Fruit fly (Drosophila melanogaster) whole organism, embryonic: ENCODE data around the gene CG10333.
A peak's percentile ranks its signal among the peaks of the same experiment; 100 is the strongest.

Source experiments
- Atf3 ChIP-seq: fragments of 200-800 bp; sonication (Bioruptor generic); optimal IDR thresholded peaks from 3 replicates; lab custom pipeline; 2016; ENCODE audit warnings: missing biosample characterization, missing genetic modification characterization
- CG10979 ChIP-seq: fragments of 200-800 bp; sonication (Bioruptor generic); optimal IDR thresholded peaks from 2 replicates; lab custom pipeline; 2018; ENCODE audit warnings: missing biosample characterization, mild to moderate bottlenecking, missing genetic modification characterization, moderate library complexity
- CG12769 ChIP-seq: fragments of 200-800 bp; sonication (Bioruptor generic); optimal IDR thresholded peaks from 2 replicates; lab custom pipeline; 2019; ENCODE audit warnings: missing biosample characterization, mild to moderate bottlenecking, missing genetic modification characterization, moderate library complexity
- CG13424 ChIP-seq: fragments of 200-800 bp; sonication (Bioruptor generic); optimal IDR thresholded peaks from 2 replicates; lab custom pipeline; 2019; ENCODE audit warnings: missing biosample characterization, mild to moderate bottlenecking, missing genetic modification characterization, moderate library complexity
- CG17186 ChIP-seq: fragments of 200-800 bp; sonication (Bioruptor generic); optimal IDR thresholded peaks from 3 replicates; lab custom pipeline; 2017; ENCODE audit warnings: missing biosample characterization, missing genetic modification reagents, missing genetic modification characterization
- CG17385 ChIP-seq: fragments of 200-800 bp; sonication (Bioruptor generic); optimal IDR thresholded peaks from 3 replicates; lab custom pipeline; 2018; ENCODE audit warnings: missing biosample characterization, mild to moderate bottlenecking, missing genetic modification characterization
- CG18262 ChIP-seq: fragments of 200-800 bp; optimal IDR thresholded peaks from 3 replicates; lab custom pipeline; 2019; ENCODE audit warnings: missing biosample characterization, mild to moderate bottlenecking, missing genetic modification characterization, moderate library complexity
- CG30431 ChIP-seq: fragments of 200-800 bp; sonication (Bioruptor generic); optimal IDR thresholded peaks from 2 replicates; lab custom pipeline; 2017; ENCODE audit warnings: missing biosample characterization, missing genetic modification characterization
- CG32532 ChIP-seq: fragments of 200-800 bp; sonication (Bioruptor generic); IDR thresholded peaks from 2 replicates; pipeline ENCODE4 v1.3.6; 2022; ENCODE audit warnings: missing biosample characterization, missing genetic modification characterization
- CG33557 ChIP-seq: fragments of 200-800 bp; sonication (Bioruptor generic); optimal IDR thresholded peaks from 2 replicates; lab custom pipeline; 2019; ENCODE audit warnings: missing biosample characterization, mild to moderate bottlenecking, missing genetic modification characterization, moderate library complexity
- CG3726 ChIP-seq: fragments of 200-800 bp; sonication (Bioruptor generic); IDR thresholded peaks from 3 replicates; pipeline ENCODE4, ENCODE4 v1.3.6; 2022; ENCODE audit warnings: missing biosample characterization, missing genetic modification characterization
- CG4730 ChIP-seq: fragments of 200-800 bp; sonication (Bioruptor generic); IDR thresholded peaks from 2 replicates; pipeline ENCODE4 v1.3.6; 2022; ENCODE audit warnings: missing biosample characterization, missing genetic modification characterization
- CG6654 ChIP-seq: fragments of 200-800 bp; sonication (Bioruptor generic); optimal IDR thresholded peaks from 2 replicates; lab custom pipeline; 2017; ENCODE audit warnings: missing biosample characterization, mild to moderate bottlenecking, missing genetic modification characterization
- CG6683 ChIP-seq: fragments of 200-800 bp; sonication (Bioruptor generic); optimal IDR thresholded peaks from 2 replicates; lab custom pipeline; 2017; ENCODE audit warnings: missing biosample characterization, mild to moderate bottlenecking, missing genetic modification characterization, missing genetic modification reagents
- CG7271 ChIP-seq: fragments of 200-800 bp; sonication (Bioruptor generic); optimal IDR thresholded peaks from 2 replicates; lab custom pipeline; 2018; ENCODE audit warnings: missing biosample characterization, mild to moderate bottlenecking, missing genetic modification characterization, moderate library complexity
- CG8290 ChIP-seq, 3 experiments: fragments of 200-800 bp; sonication (Bioruptor generic); optimal IDR thresholded peaks; 2 replicates each; lab custom pipeline; 2016 to 2019; ENCODE audit warnings: missing biosample characterization in 3 of 3, missing genetic modification characterization in 3 of 3, mild to moderate bottlenecking in 2 of 3, moderate library complexity in 1 of 3
- CG9932 ChIP-seq: fragments of 200-800 bp; sonication (Bioruptor generic); IDR thresholded peaks from 2 replicates; pipeline ENCODE4 v1.3.6; 2022; ENCODE audit warnings: missing biosample characterization, missing genetic modification characterization
- Ets65A ChIP-seq: fragments of 200-800 bp; sonication (Bioruptor generic); peaks from one replicate; lab custom pipeline; 2016; ENCODE audit warnings: missing biosample characterization, missing genetic modification characterization
- GATAe ChIP-seq: fragments of 200-800 bp; sonication (Bioruptor generic); conservative IDR thresholded peaks from 2 replicates; pipeline ENCODE4 v1.3.6; 2022; ENCODE audit warnings: missing biosample characterization, missing genetic modification characterization
- HLHmδ ChIP-seq: fragments of 200-800 bp; sonication (Bioruptor generic); optimal IDR thresholded peaks from 2 replicates; lab custom pipeline; 2018; ENCODE audit warnings: missing biosample characterization, mild to moderate bottlenecking, missing genetic modification characterization, moderate library complexity
- Hey ChIP-seq: fragments of 200-800 bp; sonication (Bioruptor generic); optimal IDR thresholded peaks from 3 replicates; lab custom pipeline; 2018; ENCODE audit warnings: missing biosample characterization, mild to moderate bottlenecking, missing genetic modification characterization
- HmgZ ChIP-seq: fragments of 200-800 bp; sonication (Bioruptor generic); optimal IDR thresholded peaks from 2 replicates; lab custom pipeline; 2018; ENCODE audit warnings: missing biosample characterization, mild to moderate bottlenecking, missing genetic modification characterization
- Meics ChIP-seq: fragments of 200-800 bp; sonication (Bioruptor generic); optimal IDR thresholded peaks from 2 replicates; lab custom pipeline; 2017; ENCODE audit warnings: missing biosample characterization, mild to moderate bottlenecking, missing genetic modification characterization
- Ptx1 ChIP-seq: fragments of 200-800 bp; sonication (Bioruptor generic); IDR thresholded peaks from 2 replicates; pipeline ENCODE4 v1.3.6; 2022; ENCODE audit warnings: missing biosample characterization, missing genetic modification characterization
- Rfx ChIP-seq: fragments of 200-800 bp; sonication (Bioruptor generic); IDR thresholded peaks from 2 replicates; pipeline ENCODE4 v1.3.6; 2022; ENCODE audit warnings: missing biosample characterization, missing genetic modification characterization
- Trl ChIP-seq, 3 experiments: fragments of >200 bp in 2 of 3; fragments of 200-800 bp in 1 of 3; sonication (Bioruptor generic) in 1 of 3; optimal IDR thresholded peaks; 2 replicates in 1 of 3; 3 replicates in 2 of 3; lab custom pipeline; 2016 to 2017; ENCODE audit warnings: missing biosample characterization in 1 of 3, missing genetic modification characterization in 1 of 3
- croc ChIP-seq: fragments of 200-800 bp; sonication (Bioruptor generic); conservative IDR thresholded peaks from 3 replicates; pipeline ENCODE4 v1.3.6; 2022; ENCODE audit warnings: missing biosample characterization, missing genetic modification characterization
- cwo ChIP-seq: fragments of 200-800 bp; sonication (Bioruptor generic); optimal IDR thresholded peaks from 3 replicates; lab custom pipeline; 2017; ENCODE audit warnings: missing biosample characterization, missing genetic modification characterization, mild to moderate bottlenecking, moderate library complexity, missing genetic modification reagents
- eyg ChIP-seq: fragments of 200-800 bp; sonication (Bioruptor generic); optimal IDR thresholded peaks from 3 replicates; lab custom pipeline; 2016; ENCODE audit warnings: missing biosample characterization, missing genetic modification characterization
- grn ChIP-seq: fragments of 200-800 bp; sonication (Bioruptor generic); optimal IDR thresholded peaks from 3 replicates; lab custom pipeline; 2017; ENCODE audit warnings: missing biosample characterization, missing genetic modification characterization
- gro ChIP-seq: fragments of 200-800 bp; sonication (Bioruptor generic); optimal IDR thresholded peaks from 2 replicates; lab custom pipeline; 2016; ENCODE audit warnings: missing biosample characterization, missing genetic modification characterization
- gsb-n ChIP-seq: fragments of 200-800 bp; sonication (Bioruptor generic); optimal IDR thresholded peaks from 3 replicates; lab custom pipeline; 2018; ENCODE audit warnings: missing biosample characterization, mild to moderate bottlenecking, missing genetic modification characterization
- lab ChIP-seq: fragments of 200-800 bp; sonication (Bioruptor generic); optimal IDR thresholded peaks from 3 replicates; lab custom pipeline; 2017; ENCODE audit warnings: missing biosample characterization, missing genetic modification characterization, mild to moderate bottlenecking, moderate library complexity, missing genetic modification reagents
- mirr ChIP-seq: fragments of 200-800 bp; sonication (Bioruptor generic); optimal IDR thresholded peaks from 3 replicates; lab custom pipeline; 2018; ENCODE audit warnings: missing biosample characterization, mild to moderate bottlenecking, missing genetic modification characterization
- nerfin-2 ChIP-seq: fragments of 200-800 bp; sonication (Bioruptor generic); IDR thresholded peaks from 2 replicates; pipeline ENCODE4 v1.3.6; 2022; ENCODE audit warnings: missing biosample characterization, missing genetic modification characterization; ENCODE audit not compliant: partially characterized antibody
- oc ChIP-seq: fragments of 200-800 bp; sonication (Bioruptor generic); optimal IDR thresholded peaks from 2 replicates; lab custom pipeline; 2018; ENCODE audit warnings: missing biosample characterization, mild to moderate bottlenecking, missing genetic modification characterization, moderate library complexity
- pho ChIP-seq: fragments of 200-800 bp; sonication (Bioruptor generic); optimal IDR thresholded peaks from 2 replicates; lab custom pipeline; 2016; ENCODE audit warnings: missing biosample characterization, missing genetic modification characterization
- psq ChIP-seq: fragments of 200-800 bp; sonication (Bioruptor generic); optimal IDR thresholded peaks from 2 replicates; lab custom pipeline; 2017; ENCODE audit warnings: missing biosample characterization, missing genetic modification characterization
- repo ChIP-seq: fragments of 200-800 bp; sonication (Bioruptor generic); optimal IDR thresholded peaks from 2 replicates; lab custom pipeline; 2016; ENCODE audit warnings: missing biosample characterization, missing genetic modification characterization
- run ChIP-seq: fragments of 200-800 bp; sonication (Bioruptor generic); optimal IDR thresholded peaks from 3 replicates; lab custom pipeline; 2018; ENCODE audit warnings: missing biosample characterization, mild to moderate bottlenecking, missing genetic modification characterization
- sd ChIP-seq: fragments of 200-800 bp; sonication (Bioruptor generic); optimal IDR thresholded peaks from 3 replicates; lab custom pipeline; 2018; ENCODE audit warnings: missing biosample characterization, mild to moderate bottlenecking, missing genetic modification characterization, moderate library complexity
- shn ChIP-seq: fragments of 200-800 bp; sonication (Bioruptor generic); optimal IDR thresholded peaks from 3 replicates; lab custom pipeline; 2016; ENCODE audit warnings: missing biosample characterization, missing genetic modification characterization
- sim ChIP-seq: fragments of 200-800 bp; sonication (Bioruptor generic); IDR thresholded peaks from 2 replicates; pipeline ENCODE4 v1.3.6; 2022; ENCODE audit warnings: missing biosample characterization, missing genetic modification characterization
- stc ChIP-seq: fragments of 200-800 bp; sonication (Bioruptor generic); IDR thresholded peaks from 2 replicates; pipeline ENCODE4 v1.3.6; 2022; ENCODE audit warnings: missing biosample characterization, missing genetic modification characterization
- sug ChIP-seq: fragments of 200-800 bp; optimal IDR thresholded peaks from 2 replicates; lab custom pipeline; 2019; ENCODE audit warnings: missing biosample characterization, mild to moderate bottlenecking, missing genetic modification characterization, moderate library complexity
- tap ChIP-seq: fragments of 200-800 bp; optimal IDR thresholded peaks from 3 replicates; lab custom pipeline; 2019; ENCODE audit warnings: missing biosample characterization, mild to moderate bottlenecking, missing genetic modification characterization, moderate library complexity
- tll ChIP-seq, 2 experiments: fragments of 200-800 bp in 1 of 2; fragments of >200 bp in 1 of 2; sonication (Bioruptor generic) in 1 of 2; optimal IDR thresholded peaks; 2 replicates each; lab custom pipeline; 2017 to 2019; ENCODE audit warnings: missing biosample characterization in 2 of 2, missing genetic modification characterization in 2 of 2, mild to moderate bottlenecking in 1 of 2, moderate library complexity in 1 of 2
- tna ChIP-seq: fragments of 200-800 bp; sonication (Bioruptor generic); IDR thresholded peaks from 2 replicates; pipeline ENCODE4 v1.3.6; 2022; ENCODE audit warnings: missing biosample characterization, missing genetic modification characterization; ENCODE audit not compliant: partially characterized antibody
- ttk ChIP-seq: fragments of 200-800 bp; sonication (Bioruptor generic); IDR thresholded peaks from 2 replicates; pipeline ENCODE4 v2.1.2; 2022; ENCODE audit warnings: missing biosample characterization, missing genetic modification characterization
- usp ChIP-seq: fragments of >200 bp; optimal IDR thresholded peaks from 2 replicates; lab custom pipeline; 2017; ENCODE audit warnings: missing biosample characterization, missing genetic modification characterization

The CG10333 gene

DNA sequence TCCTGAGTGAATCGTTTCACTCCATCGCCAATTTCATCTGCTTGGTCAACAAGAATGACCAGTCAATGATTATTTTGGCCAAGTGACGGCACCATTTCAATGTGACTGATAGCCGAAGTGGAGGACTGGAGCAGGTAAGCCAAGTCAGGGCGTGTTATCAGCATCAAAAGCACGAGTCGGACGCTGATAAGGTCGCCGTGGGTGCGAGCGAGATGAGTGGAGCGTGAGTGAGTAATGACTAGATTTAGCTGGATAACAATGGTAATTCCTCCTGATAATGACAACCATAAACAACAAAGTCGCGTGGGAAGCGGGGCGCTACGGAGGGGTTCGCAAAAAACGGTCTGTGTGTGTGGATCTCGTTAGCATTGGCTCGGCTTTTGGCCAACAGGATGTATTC is 45.6 kb upstream of the CG10333 start (continued):
- TF ChIP-seq nerfin-2 (GFP tag; lab: Robert Waterston, UW) (no peak), Atf3 (GFP tag; lab: Kevin White, UChicago) (no peak), grn (GFP tag; lab: Kevin White, UChicago) (peak; percentile 82), sim (no peak), croc (GFP tag; lab: Robert Waterston, UW) (no peak), CG17385 (GFP tag; lab: Kevin White, UChicago) (no peak), CG4730 (no peak), cwo (GFP tag; lab: Kevin White, UChicago) (peak; percentile 88), run (tag; lab: Kevin White, UChicago) (no peak), Ptx1 (GFP tag; lab: Robert Waterston, UW) (0 out of 2 replicates have a peak, but pooled peaks have one; percentile 6), lab (GFP tag; lab: Kevin White, UChicago) (peak; percentile 61), usp (no peak), ttk (GFP tag; lab: Robert Waterston, UW) (no peak), HmgZ (peak; percentile 17), CG13424 (no peak), CG7271 (no peak), CG6654 (GFP tag; lab: Kevin White, UChicago) (no peak), pho (no peak), tll (GFP tag; optimal IDR thresholded peaks at IDR 0.05; lab: Kevin White, UChicago) (no peak), tap (tag; lab: Kevin White, UChicago) (no peak), CG18262 (tag; lab: Kevin White, UChicago) (no peak), Ets65A (GFP tag; lab: Kevin White, UChicago) (peak; percentile 33), gsb-n (tag; lab: Kevin White, UChicago) (no peak), shn (GFP tag; lab: Kevin White, UChicago) (peak; percentile 7), CG17186 (GFP tag; lab: Kevin White, UChicago) (no peak), gro (GFP tag; lab: Kevin White, UChicago) (peak; percentile 19), Rfx (GFP tag; lab: Robert Waterston, UW) (no peak), CG6683 (no peak), GATAe (GFP tag; lab: Robert Waterston, UW) (peak; percentile 77), CG33557 (no peak), repo (GFP tag; lab: Kevin White, UChicago) (no peak), sd (tag; lab: Kevin White, UChicago) (no peak), CG3726 (GFP tag; lab: Robert Waterston, UW) (no peak), CG9932 (GFP tag; lab: Robert Waterston, UW) (no peak), CG32532 (GFP tag; lab: Robert Waterston, UW) (0 out of 2 replicates have a peak, but pooled peaks have one; percentile 9), oc (tag; lab: Kevin White, UChicago) (no peak), psq (GFP tag; lab: Kevin White, UChicago) (no peak), Hey (peak; percentile 26)

- 0 out of 2 replicates have a peak, but pooled peaks have one; percentile 6 for TF ChIP-seq stc (GFP tag; lab: Robert Waterston, UW)
- peak; percentile 58 for TF ChIP-seq HLHmδ (GFP tag; lab: Kevin White, UChicago)
- TF ChIP-seq CG12769 (tag; lab: Kevin White, UChicago): peak; percentile 36
- no peak for TF ChIP-seq eyg (GFP tag; lab: Kevin White, UChicago)
- no peak for TF ChIP-seq CG30431
- TF ChIP-seq Meics (GFP tag; lab: Kevin White, UChicago): no peak
- peak; percentile 12 to 24 for TF ChIP-seq Trl (optimal IDR thresholded peaks at IDR 0.05; lab: Kevin White, UChicago)
- TF ChIP-seq Trl (GFP tag; optimal IDR thresholded peaks at IDR 0.05; lab: Kevin White, UChicago): no peak
- TF ChIP-seq sug (tag; lab: Kevin White, UChicago): peak; percentile 40
- TF ChIP-seq tna (GFP tag; lab: Robert Waterston, UW): no peak
- no peak for TF ChIP-seq run (tag; lab: Kevin White, UChicago)
- TF ChIP-seq CG10979 (tag; lab: Kevin White, UChicago): no peak
- TF ChIP-seq mirr (GFP tag; lab: Kevin White, UChicago): peak; percentile 86
- no peak for TF ChIP-seq CG8290 (GFP tag; optimal IDR thresholded peaks at IDR 0.05; lab: Kevin White, UChicago)
- TF ChIP-seq CG8290 (tag; optimal IDR thresholded peaks at IDR 0.05; lab: Kevin White, UChicago): peak in 1 of 2 experiments; percentile 31
- no peak for TF ChIP-seq grn (GFP tag; lab: Kevin White, UChicago)
Measured at dm6 chr2L:18561522-18562119, 45.0 kb upstream of the CG10333 start.
